Worm (Caenorhabditis elegans) whole organism, early embryonic: Measurements from ENCODE around the gene jkk-1.

Experiments used
- B0310.2 ChIP-seq: sonication (generic microtip); optimal IDR thresholded peaks from 2 replicates; lab custom pipeline; 2016; ENCODE audit warnings: mild to moderate bottlenecking, missing genetic modification characterization, missing compliant biosample characterization
- ama-1 ChIP-seq: fragments of 150-350 bp; optimal IDR thresholded peaks from 2 replicates; lab custom pipeline; 2014
- ceh-13 ChIP-seq: fragments of 200-800 bp; sonication (Bioruptor generic); optimal IDR thresholded peaks from 2 replicates; lab custom pipeline; 2018; ENCODE audit warnings: mild to moderate bottlenecking, missing genetic modification characterization, missing compliant biosample characterization
- ets-7 ChIP-seq: sonication (generic microtip); optimal IDR thresholded peaks from 2 replicates; lab custom pipeline; 2016; ENCODE audit warnings: missing genotype, missing genetic modification characterization, missing compliant biosample characterization
- flt-1 ChIP-seq: fragments of 200-800 bp; sonication (Bioruptor generic); IDR thresholded peaks from 2 replicates; pipeline ENCODE4 v1.3.6; 2022; ENCODE audit warnings: missing genetic modification characterization, missing compliant biosample characterization
- hnd-1 ChIP-seq: sonication (generic microtip); optimal IDR thresholded peaks from 2 replicates; lab custom pipeline; 2016; ENCODE audit warnings: missing genetic modification characterization, missing compliant biosample characterization
- sea-1 ChIP-seq: fragments of 200-800 bp; sonication (Bioruptor generic); conservative IDR thresholded peaks from 2 replicates; pipeline ENCODE4 v1.3.6; 2022; ENCODE audit warnings: missing genetic modification characterization, missing compliant biosample characterization
- tbx-37 ChIP-seq: fragments of 200-800 bp; sonication (Bioruptor generic); conservative IDR thresholded peaks from 2 replicates; pipeline ENCODE4 v1.3.6; 2022; ENCODE audit warnings: missing genetic modification reagents, missing genetic modification characterization, missing compliant biosample characterization

ce11 chrX:5355253-5355652, 13.0 kb upstream of the jkk-1 start:
- no peak for TF ChIP-seq ama-1 (lab: Kevin White, UChicago)
- TF ChIP-seq ets-7 (tag; lab: Kevin White, UChicago): no peak
- TF ChIP-seq tbx-37: no peak
- TF ChIP-seq hnd-1 (tag; lab: Kevin White, UChicago): no peak
- TF ChIP-seq B0310.2 (tag; lab: Kevin White, UChicago): no peak
- TF ChIP-seq ceh-13: no peak
- no peak for TF ChIP-seq flt-1 (GFP tag; lab: Robert Waterston, UW)
- no peak for TF ChIP-seq sea-1 (GFP tag; lab: Robert Waterston, UW)
